Worm (Caenorhabditis elegans) whole organism, L2 larva: ENCODE data around the gene dhs-18.

Source experiments
- ceh-82 ChIP-seq: fragments of 150-350 bp; optimal IDR thresholded peaks from 2 replicates; lab custom pipeline; 2014; ENCODE audit warnings: missing biosample characterization, missing genetic modification characterization
- lin-11 ChIP-seq: fragments of 150-350 bp; sonication (generic microtip); optimal IDR thresholded peaks from 2 replicates; lab custom pipeline; 2014; ENCODE audit warnings: missing biosample characterization, missing genetic modification characterization, inconsistent platforms, mixed read lengths
- nhr-23 ChIP-seq: fragments of 150-350 bp; optimal IDR thresholded peaks from 2 replicates; lab custom pipeline; 2014; ENCODE audit warnings: missing biosample characterization, missing genetic modification reagents, missing genetic modification characterization
- skn-1 ChIP-seq: sonication (generic microtip); optimal IDR thresholded peaks from 2 replicates; lab custom pipeline; 2017; ENCODE audit warnings: missing biosample characterization, missing genetic modification characterization

DNA sequence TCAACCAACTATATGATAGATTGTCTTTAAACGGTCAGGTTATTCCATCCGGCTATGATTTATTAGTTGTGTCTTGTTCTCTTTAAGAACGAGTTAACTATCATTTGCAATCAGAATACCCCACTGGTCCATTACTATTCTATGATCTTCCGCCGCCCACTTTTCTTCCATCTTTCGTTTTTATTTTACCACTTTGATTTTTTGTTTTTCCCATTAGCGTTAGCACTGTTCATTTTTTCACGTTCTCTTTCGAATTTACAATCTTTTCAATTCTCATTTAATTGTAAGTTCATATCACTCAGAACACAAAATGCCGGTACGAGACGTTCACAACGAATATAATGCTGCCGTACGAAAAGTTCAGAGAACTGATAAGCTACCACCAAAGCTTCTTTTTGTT, 7.2 kb upstream of the dhs-18 start, which contains the start of gene T04C12.7:
- TF ChIP-seq lin-11 (tag; lab: Kevin White, UChicago): no peak
- no peak for TF ChIP-seq ceh-82
- TF ChIP-seq nhr-23 (tag; lab: Kevin White, UChicago): no peak
- TF ChIP-seq skn-1 (tag; lab: Kevin White, UChicago): no peak
